Fruit fly (Drosophila melanogaster) whole organism: Measurements from ENCODE around the gene Lim3.

Experiments used
- CG8478 ChIP-seq: fragments of >200 bp; optimal IDR thresholded peaks from 2 replicates; lab custom pipeline; 2018; ENCODE audit warnings: inconsistent platforms
- pan ChIP-seq: fragments of >200 bp; optimal IDR thresholded peaks from 2 replicates; lab custom pipeline; 2017
- psq ChIP-seq: fragments of >200 bp; optimal IDR thresholded peaks from 2 replicates; lab custom pipeline; 2017

DNA sequence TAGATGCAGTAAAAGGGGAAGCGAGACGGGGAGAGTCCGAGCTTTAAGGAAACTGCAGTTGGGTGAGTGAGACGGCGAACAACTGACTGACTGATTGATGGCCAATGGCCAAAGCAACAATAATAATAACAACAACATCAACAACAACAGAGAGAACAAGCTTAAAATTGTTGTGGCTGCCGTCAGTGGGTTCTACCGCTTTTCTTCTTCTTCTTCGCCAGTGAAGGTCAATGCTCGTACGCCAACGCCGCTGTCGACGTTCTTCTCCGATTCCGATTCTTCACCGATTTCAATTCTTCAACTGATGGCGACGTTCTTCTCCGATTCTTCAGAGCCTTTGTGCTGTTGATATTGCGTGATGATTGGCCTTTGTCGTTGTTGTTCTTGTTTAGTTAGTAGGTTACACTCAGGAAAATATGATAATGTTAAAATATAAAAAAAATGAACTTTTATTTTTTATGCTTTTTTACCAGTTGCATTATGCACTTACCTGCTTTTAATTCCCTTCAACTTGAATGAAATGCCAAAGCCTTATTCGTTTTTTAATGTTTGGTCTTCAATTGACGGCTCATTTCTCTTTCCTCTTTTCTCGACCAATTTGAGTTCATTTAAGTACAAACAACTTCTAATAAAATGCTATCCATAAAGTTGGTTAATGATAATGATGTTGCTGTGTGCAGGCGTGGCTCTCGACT lies 34.1 kb upstream of the Lim3 start:
- TF ChIP-seq pan (lab: Kevin White, UChicago) (no peak), CG8478 (lab: Kevin White, UChicago) (peak; percentile 31), psq (lab: Kevin White, UChicago) (no peak)
